Worm (Caenorhabditis elegans): ENCODE measurements around the gene dhs-7.

DNA sequence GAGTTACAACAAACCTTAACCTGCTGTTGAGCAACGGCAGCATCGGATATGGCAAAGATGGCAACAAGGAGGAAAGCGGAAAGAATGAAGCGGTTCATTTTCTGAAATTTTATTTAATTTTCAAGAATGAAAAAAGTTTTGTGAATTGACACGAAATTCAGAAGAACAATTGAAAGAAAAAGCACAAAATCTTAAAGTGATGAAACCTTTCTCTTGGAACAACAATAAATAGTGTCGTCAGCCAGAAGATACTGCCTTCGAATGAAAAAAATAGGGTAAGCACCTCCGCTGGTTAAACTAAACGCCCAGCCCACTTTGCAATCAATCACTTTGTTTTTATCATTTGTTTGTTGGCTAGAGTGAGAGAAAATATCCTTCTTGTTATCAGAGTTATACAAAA is 3.8 kb upstream of the dhs-7 start, which contains the start of gene E04F6.9:
- TF ChIP-seq hnd-1 (tag; optimal IDR thresholded peaks at IDR 0.05) (no peak), pes-1 (GFP tag; IDR thresholded peaks at IDR 0.05) (no peak), ama-1 (optimal IDR thresholded peaks at IDR 0.05) (no peak), tbx-11 (GFP tag; IDR thresholded peaks at IDR 0.05) (no peak), tbx-37 (GFP tag; conservative IDR thresholded peaks at IDR 0.05) (no peak), flt-1 (GFP tag; IDR thresholded peaks at IDR 0.05) (no peak), ceh-13 (GFP tag; optimal IDR thresholded peaks at IDR 0.05) (no peak), scrt-1 (GFP tag; IDR thresholded peaks at IDR 0.05) (no peak), sea-1 (GFP tag; conservative IDR thresholded peaks at IDR 0.05) (no peak), ceh-36 (tag; optimal IDR thresholded peaks at IDR 0.05) (no peak), hmg-4 (GFP tag; optimal IDR thresholded peaks at IDR 0.05) (no peak)
